Fruit fly (Drosophila melanogaster) whole organism, wandering third instar larva: ENCODE measurements around the gene CG10907.

Experiments
- Abd-B ChIP-seq: fragments of >200 bp; optimal IDR thresholded peaks from 2 replicates; lab custom pipeline; 2017; ENCODE audit warnings: missing biosample characterization, missing genetic modification characterization
- CG32264 ChIP-seq: fragments of 200-800 bp; sonication (Bioruptor generic); optimal IDR thresholded peaks from 2 replicates; lab custom pipeline; 2016; ENCODE audit warnings: missing biosample characterization, missing genetic modification characterization
- CG9705 ChIP-seq: fragments of 200-800 bp; sonication (Bioruptor generic); optimal IDR thresholded peaks from 2 replicates; lab custom pipeline; 2018; ENCODE audit warnings: missing biosample characterization, mild to moderate bottlenecking, missing genetic modification characterization
- CrebA ChIP-seq: fragments of 200-800 bp; sonication (Bioruptor generic); optimal IDR thresholded peaks from 2 replicates; lab custom pipeline; 2016; ENCODE audit warnings: missing biosample characterization, mild to moderate bottlenecking, missing genetic modification characterization, borderline replicate concordance
- Dfd ChIP-seq: fragments of >200 bp; optimal IDR thresholded peaks from 2 replicates; lab custom pipeline; 2017; ENCODE audit warnings: missing biosample characterization, missing genetic modification characterization
- Dif ChIP-seq: fragments of 200-275, 200-300 bp; sonication (Bioruptor generic); optimal IDR thresholded peaks from 2 replicates; lab custom pipeline; 2018; ENCODE audit warnings: missing biosample characterization, missing genetic modification characterization; ENCODE audit not compliant: partially characterized antibody
- GATAd ChIP-seq: sonication (Bioruptor generic); optimal IDR thresholded peaks from 2 replicates; lab custom pipeline; 2016; ENCODE audit warnings: missing biosample characterization, missing genetic modification characterization
- HLH106 ChIP-seq: fragments of 200-800 bp; optimal IDR thresholded peaks from 3 replicates; lab custom pipeline; 2019; ENCODE audit warnings: missing biosample characterization, mild to moderate bottlenecking, missing genetic modification characterization, moderate library complexity
- Hnf4 ChIP-seq: fragments of 200-800 bp; sonication (Bioruptor generic); optimal IDR thresholded peaks from 2 replicates; lab custom pipeline; 2016; ENCODE audit warnings: missing biosample characterization, mild to moderate bottlenecking, missing genetic modification characterization
- Hr78 ChIP-seq: fragments of >200 bp; optimal IDR thresholded peaks from 2 replicates; lab custom pipeline; 2017; ENCODE audit warnings: missing biosample characterization, missing genetic modification characterization
- Hr83 ChIP-seq: fragments of 200-300 bp; sonication (Bioruptor generic); optimal IDR thresholded peaks from 2 replicates; lab custom pipeline; 2016; ENCODE audit warnings: missing biosample characterization, mild to moderate bottlenecking, missing genetic modification characterization, moderate library complexity; ENCODE audit not compliant: poor library complexity, severe bottlenecking
- Jra ChIP-seq: sonication (Bioruptor generic); optimal IDR thresholded peaks from 2 replicates; lab custom pipeline; 2016; ENCODE audit warnings: missing biosample characterization, missing genetic modification characterization
- Mio ChIP-seq: sonication (Bioruptor generic); optimal IDR thresholded peaks from 2 replicates; lab custom pipeline; 2016; ENCODE audit warnings: missing biosample characterization, missing genetic modification characterization
- Myc ChIP-seq: fragments of >200 bp; optimal IDR thresholded peaks from 2 replicates; lab custom pipeline; 2017
- N ChIP-seq: fragments of >200 bp; optimal IDR thresholded peaks from 2 replicates; lab custom pipeline; 2018; ENCODE audit warnings: missing biosample characterization, missing external identifiers, missing genetic modification characterization
- OdsH ChIP-seq: fragments of 200-800 bp; sonication (Bioruptor generic); optimal IDR thresholded peaks from 2 replicates; lab custom pipeline; 2016; ENCODE audit warnings: missing biosample characterization, mild to moderate bottlenecking, missing genetic modification characterization
- Rel ChIP-seq, 2 experiments: fragments of 200-800 bp; sonication (Bioruptor generic) in 1 of 2; optimal IDR thresholded peaks; 2 replicates in 1 of 2; 3 replicates in 1 of 2; lab custom pipeline; 2016 to 2019; ENCODE audit warnings: mild to moderate bottlenecking in 2 of 2, missing biosample characterization in 2 of 2, missing genetic modification characterization in 2 of 2, moderate library complexity in 1 of 2
- Sp1 ChIP-seq: fragments of 200-800 bp; sonication (Bioruptor generic); optimal IDR thresholded peaks from 3 replicates; lab custom pipeline; 2019; ENCODE audit warnings: missing biosample characterization, mild to moderate bottlenecking, missing genetic modification characterization, moderate library complexity
- Vsx2 ChIP-seq: fragments of 200-300, 225-300 bp; sonication (Bioruptor generic); optimal IDR thresholded peaks from 2 replicates; lab custom pipeline; 2018; ENCODE audit warnings: missing biosample characterization, missing genetic modification characterization; ENCODE audit not compliant: partially characterized antibody
- br ChIP-seq: fragments of 200-800 bp; sonication (Bioruptor generic); optimal IDR thresholded peaks from 2 replicates; lab custom pipeline; 2016; ENCODE audit warnings: missing biosample characterization, missing genetic modification characterization
- brk ChIP-seq: fragments of 200-800 bp; sonication (Bioruptor generic); optimal IDR thresholded peaks from 2 replicates; lab custom pipeline; 2016; ENCODE audit warnings: missing biosample characterization, mild to moderate bottlenecking, missing genetic modification characterization
- dl ChIP-seq, 2 experiments: fragments of 175-275, 200-275 bp in 1 of 2; fragments of 200-275 bp in 1 of 2; sonication (Bioruptor generic); optimal IDR thresholded peaks; lab custom pipeline; 2018; ENCODE audit warnings: mild to moderate bottlenecking in 2 of 2, missing biosample characterization in 2 of 2, missing genetic modification characterization in 2 of 2, moderate library complexity in 2 of 2; ENCODE audit not compliant: partially characterized antibody in 2 of 2, insufficient read depth in 1 of 2
- dmrt93B ChIP-seq: fragments of 200-800 bp; sonication (Bioruptor generic); optimal IDR thresholded peaks from 2 replicates; lab custom pipeline; 2018; ENCODE audit warnings: missing biosample characterization, mild to moderate bottlenecking, missing genetic modification characterization
- dsf ChIP-seq: sonication (Bioruptor generic); optimal IDR thresholded peaks from 2 replicates; lab custom pipeline; 2016; ENCODE audit warnings: missing biosample characterization, missing genetic modification characterization, borderline replicate concordance
- ey ChIP-seq: fragments of 200-800 bp; sonication (Bioruptor generic); optimal IDR thresholded peaks from 2 replicates; lab custom pipeline; 2016; ENCODE audit warnings: missing biosample characterization, missing genetic modification characterization
- foxo ChIP-seq, 2 experiments: fragments of 200-800 bp; sonication (Bioruptor generic); optimal IDR thresholded peaks; 2 replicates in 1 of 2; 3 replicates in 1 of 2; lab custom pipeline; 2016 to 2017; ENCODE audit warnings: missing biosample characterization in 2 of 2, missing genetic modification characterization in 2 of 2
- fru ChIP-seq: fragments of 200-800 bp; sonication (Bioruptor generic); optimal IDR thresholded peaks from 3 replicates; lab custom pipeline; 2016; ENCODE audit warnings: missing biosample characterization, mild to moderate bottlenecking, missing genetic modification characterization
- h ChIP-seq: fragments of 200-800 bp; sonication (Bioruptor generic); optimal IDR thresholded peaks from 3 replicates; lab custom pipeline; 2016; ENCODE audit warnings: missing biosample characterization, mild to moderate bottlenecking, missing genetic modification characterization
- jim ChIP-seq: fragments of 175-275, 200-325 bp; sonication (Bioruptor generic); optimal IDR thresholded peaks from 2 replicates; lab custom pipeline; 2016; ENCODE audit warnings: missing biosample characterization, mild to moderate bottlenecking, missing genetic modification characterization
- lola ChIP-seq: fragments of >200 bp; optimal IDR thresholded peaks from 2 replicates; lab custom pipeline; 2017; ENCODE audit warnings: missing biosample characterization, missing genetic modification characterization
- pan ChIP-seq: fragments of >200 bp; optimal IDR thresholded peaks from 2 replicates; lab custom pipeline; 2017
- psq ChIP-seq: fragments of 200-800 bp; sonication (Bioruptor generic); optimal IDR thresholded peaks from 3 replicates; lab custom pipeline; 2017; ENCODE audit warnings: missing biosample characterization, mild to moderate bottlenecking, missing genetic modification characterization, moderate library complexity
- rgr ChIP-seq: fragments of 200-800 bp; sonication (Bioruptor generic); optimal IDR thresholded peaks from 3 replicates; lab custom pipeline; 2016; ENCODE audit warnings: missing biosample characterization, mild to moderate bottlenecking, missing genetic modification characterization
- sage ChIP-seq: fragments of 200-800 bp; sonication (Bioruptor generic); optimal IDR thresholded peaks from 2 replicates; lab custom pipeline; 2016; ENCODE audit warnings: missing biosample characterization, mild to moderate bottlenecking, missing genetic modification characterization
- sv ChIP-seq: fragments of 200-800 bp; sonication (Bioruptor generic); optimal IDR thresholded peaks from 3 replicates; lab custom pipeline; 2016; ENCODE audit warnings: missing biosample characterization, missing genetic modification characterization
- tai ChIP-seq: sonication (Bioruptor generic); optimal IDR thresholded peaks from 2 replicates; lab custom pipeline; 2016; ENCODE audit warnings: missing biosample characterization, missing genetic modification characterization
- usp ChIP-seq: fragments of >200 bp; optimal IDR thresholded peaks from 2 replicates; lab custom pipeline; 2017; ENCODE audit warnings: missing biosample characterization, missing genetic modification characterization
- woc ChIP-seq: sonication (Bioruptor generic); optimal IDR thresholded peaks from 2 replicates; lab custom pipeline; 2016; ENCODE audit warnings: missing biosample characterization, mild to moderate bottlenecking, missing genetic modification characterization

The CG10907 gene

dm6 chr3L:11814655-11815054 lies 21.3 kb downstream of the CG10907 start, which contains the start of gene Cubn2:
TSS of gene Cubn2 (minus strand) at chr3L:11814755.
- TF ChIP-seq jim (GFP tag; lab: Kevin White, UChicago), result no peak
- TF ChIP-seq dmrt93B (GFP tag; lab: Kevin White, UChicago), result no peak
- no peak for TF ChIP-seq Vsx2 (GFP tag; lab: Kevin White, UChicago)
- no peak for TF ChIP-seq Mio (GFP tag; lab: Kevin White, UChicago)

- TF ChIP-seq Dfd (GFP tag; lab: Kevin White, UChicago) (no peak), Vsx2 (GFP tag; lab: Kevin White, UChicago) (peak; percentile 13)
Measured at dm6 chr3L:11815220-11815797, 22.0 kb downstream of the CG10907 start, which contains the start of gene CG14130. TSS of gene CG14130 (plus strand) at chr3L:11815444.

dm6 chr3L:11816641-11817040 lies 23.3 kb downstream of the CG10907 start:
- TF ChIP-seq h (GFP tag; lab: Kevin White, UChicago) (no peak), Mio (GFP tag; lab: Kevin White, UChicago) (no peak), Dif (GFP tag; lab: Kevin White, UChicago) (no peak), rgr (GFP tag; lab: Kevin White, UChicago) (no peak), tai (GFP tag; lab: Kevin White, UChicago) (no peak), woc (no peak), dl (GFP tag; optimal IDR thresholded peaks at IDR 0.05; lab: Kevin White, UChicago; ENCODE audit: insufficient read depth in 1 of 2, partially characterized antibody in 2 of 2) (no peak), CG9705 (GFP tag; lab: Kevin White, UChicago) (no peak), dsf (no peak), fru (GFP tag; lab: Kevin White, UChicago) (no peak), dmrt93B (GFP tag; lab: Kevin White, UChicago) (no peak), lola (no peak)

dm6 chr3L:11819639-11820456 lies 26.5 kb downstream of the CG10907 start:
- TF ChIP-seq CrebA, result no peak
- no peak for TF ChIP-seq Abd-B (GFP tag; lab: Kevin White, UChicago)
- no peak for TF ChIP-seq N (GFP tag; lab: Kevin White, UChicago)
- TF ChIP-seq sage (GFP tag; lab: Kevin White, UChicago), result peak; percentile 36
- TF ChIP-seq sv (GFP tag; lab: Kevin White, UChicago), result no peak
- TF ChIP-seq Hr83 (GFP tag; lab: Kevin White, UChicago), result peak; percentile 38
- no peak for TF ChIP-seq Myc (lab: Kevin White, UChicago)
- TF ChIP-seq Vsx2 (GFP tag; lab: Kevin White, UChicago), result peak; percentile 54
- peak; percentile 67 for TF ChIP-seq woc
- peak; percentile 88 for TF ChIP-seq Dif (GFP tag; lab: Kevin White, UChicago)
- peak; percentile 37 for TF ChIP-seq Hnf4 (GFP tag; lab: Kevin White, UChicago)
- TF ChIP-seq foxo (GFP tag; optimal IDR thresholded peaks at IDR 0.05; lab: Kevin White, UChicago), result peak in 1 of 2 experiments; percentile 50
- no peak for TF ChIP-seq dsf
- TF ChIP-seq Rel (GFP tag; optimal IDR thresholded peaks at IDR 0.05; lab: Kevin White, UChicago), result no peak
- no peak for TF ChIP-seq Rel (tag; optimal IDR thresholded peaks at IDR 0.05; lab: Kevin White, UChicago)
- TF ChIP-seq rgr (GFP tag; lab: Kevin White, UChicago), result peak; percentile 21
- TF ChIP-seq dl (GFP tag; optimal IDR thresholded peaks at IDR 0.05; lab: Kevin White, UChicago; ENCODE audit: insufficient read depth in 1 of 2, partially characterized antibody in 2 of 2), result peak; percentile 72 to 78
- TF ChIP-seq OdsH, result no peak
- no peak for TF ChIP-seq psq
- TF ChIP-seq tai (GFP tag; lab: Kevin White, UChicago), result no peak
- TF ChIP-seq CG9705 (GFP tag; lab: Kevin White, UChicago), result no peak
- TF ChIP-seq CG32264, result no peak
- TF ChIP-seq pan (lab: Kevin White, UChicago), result no peak
- peak; percentile 29 for TF ChIP-seq Jra (GFP tag; lab: Kevin White, UChicago)
- TF ChIP-seq fru (GFP tag; lab: Kevin White, UChicago), result peak; percentile 55
- TF ChIP-seq Mio (GFP tag; lab: Kevin White, UChicago), result no peak
- no peak for TF ChIP-seq lola
- no peak for TF ChIP-seq jim (GFP tag; lab: Kevin White, UChicago)
- TF ChIP-seq br (GFP tag; lab: Kevin White, UChicago), result peak; percentile 31
- peak; percentile 37 for TF ChIP-seq ey (GFP tag; lab: Kevin White, UChicago)
- TF ChIP-seq h (GFP tag; lab: Kevin White, UChicago), result peak; percentile 75
- TF ChIP-seq GATAd (GFP tag; lab: Kevin White, UChicago), result no peak
- no peak for TF ChIP-seq dmrt93B (GFP tag; lab: Kevin White, UChicago)
- TF ChIP-seq usp, result no peak
- no peak for TF ChIP-seq HLH106
- TF ChIP-seq Dfd (GFP tag; lab: Kevin White, UChicago), result no peak
- no peak for TF ChIP-seq Sp1 (GFP tag; lab: Kevin White, UChicago)
- no peak for TF ChIP-seq Hr78 (GFP tag; lab: Kevin White, UChicago)
- peak; percentile 74 for TF ChIP-seq brk (GFP tag; lab: Kevin White, UChicago)
- TF ChIP-seq, all 38 proteins: peak for 15
